Worm (Caenorhabditis elegans) whole organism, mixed stage, embryonic: ENCODE measurements around the gene Y54G2A.19.
"Not testable (repeated sequence)": the region's sequence is repeated elsewhere in the genome, so short reads cannot be mapped to it uniquely, and the experiment has no call there.

Source experiments
- M03D4.4 ChIP-seq: sonication (generic microtip); optimal IDR thresholded peaks from 2 replicates; lab custom pipeline; 2017; ENCODE audit warnings: mild to moderate bottlenecking, missing genetic modification characterization, missing compliant biosample characterization
- ces-1 ChIP-seq: fragments of 150-350 bp; optimal IDR thresholded peaks from 2 replicates; lab custom pipeline; 2014; ENCODE audit warnings: missing biosample characterization, missing genetic modification reagents, missing genetic modification characterization
- elt-3 ChIP-seq: fragments of 150-350 bp; optimal IDR thresholded peaks from 2 replicates; lab custom pipeline; 2014; ENCODE audit warnings: missing biosample characterization, missing genetic modification characterization
- ham-2 ChIP-seq: fragments of 200-800 bp; sonication (Bioruptor generic); optimal IDR thresholded peaks from 2 replicates; lab custom pipeline; 2018; ENCODE audit warnings: mild to moderate bottlenecking, missing genetic modification characterization, missing compliant biosample characterization
- lin-32 ChIP-seq: fragments of 200-800 bp; sonication (Bioruptor generic); optimal IDR thresholded peaks from 2 replicates; lab custom pipeline; 2018; ENCODE audit warnings: mild to moderate bottlenecking, missing genetic modification characterization, missing compliant biosample characterization
- lsy-2 ChIP-seq: fragments of 150-350 bp; optimal IDR thresholded peaks from 2 replicates; lab custom pipeline; 2014; ENCODE audit warnings: missing biosample characterization, missing genetic modification characterization
- mab-5 ChIP-seq: fragments of 150-350 bp; optimal IDR thresholded peaks from 2 replicates; lab custom pipeline; 2014; ENCODE audit warnings: missing biosample characterization, missing genetic modification characterization
- nhr-12 ChIP-seq: fragments of 150-350 bp; optimal IDR thresholded peaks from 2 replicates; lab custom pipeline; 2014; ENCODE audit warnings: missing biosample characterization, missing genetic modification characterization
- nhr-28 ChIP-seq: fragments of 150-350 bp; optimal IDR thresholded peaks from 2 replicates; lab custom pipeline; 2014; ENCODE audit warnings: missing biosample characterization, missing genetic modification characterization
- nhr-76 ChIP-seq: sonication (generic microtip); optimal IDR thresholded peaks from 2 replicates; lab custom pipeline; 2017; ENCODE audit warnings: missing biosample characterization, missing genetic modification characterization

- TF ChIP-seq M03D4.4; nhr-28 (tag; lab: Kevin White, UChicago); lin-32 (GFP tag; lab: Kevin White, UChicago); nhr-12 (tag; lab: Kevin White, UChicago); ces-1 (GFP tag; lab: Kevin White, UChicago); lsy-2; nhr-76 (tag; lab: Kevin White, UChicago); mab-5 (tag; lab: Kevin White, UChicago); ham-2 (GFP tag; lab: Kevin White, UChicago); elt-3 (tag; lab: Kevin White, UChicago): not testable (repeated sequence)
Observed at ce11 chrIV:2894630-2895029, at the start of gene Y54G2A.19.
